Fruit fly (Drosophila melanogaster) whole organism, embryonic: ENCODE results near the gene CG8507.

ENCODE experiments used
- ATbp ChIP-seq: fragments of 200-800 bp; sonication (Bioruptor generic); optimal IDR thresholded peaks from 2 replicates; lab custom pipeline; 2017; ENCODE audit warnings: missing biosample characterization, mild to moderate bottlenecking, missing genetic modification characterization, missing genetic modification reagents
- Ada2b ChIP-seq: fragments of 200-800 bp; sonication (Bioruptor generic); IDR thresholded peaks from 2 replicates; pipeline ENCODE4 v1.3.6; 2022; ENCODE audit warnings: missing biosample characterization, missing genetic modification characterization
- CG10366 ChIP-seq: fragments of 200-800 bp; sonication (Bioruptor generic); IDR thresholded peaks from 2 replicates; pipeline ENCODE4 v1.3.6; 2022; ENCODE audit warnings: missing biosample characterization, missing genetic modification characterization
- CG10462 ChIP-seq: fragments of 200-800 bp; sonication (Bioruptor generic); optimal IDR thresholded peaks from 2 replicates; lab custom pipeline; 2016; ENCODE audit warnings: missing biosample characterization, missing genetic modification characterization
- CG11695 ChIP-seq: fragments of 200-800 bp; sonication (Bioruptor generic); IDR thresholded peaks from 3 replicates; pipeline ENCODE4 v1.3.6; 2022; ENCODE audit warnings: missing biosample characterization, missing genetic modification characterization
- CG12219 ChIP-seq: fragments of 200-800 bp; sonication (Bioruptor generic); optimal IDR thresholded peaks from 3 replicates; lab custom pipeline; 2018; ENCODE audit warnings: missing biosample characterization, mild to moderate bottlenecking, missing genetic modification characterization
- CG1233 ChIP-seq: fragments of 200-800 bp; sonication (Bioruptor generic); optimal IDR thresholded peaks from 4 replicates; lab custom pipeline; 2018; ENCODE audit warnings: missing biosample characterization, mild to moderate bottlenecking, missing genetic modification characterization
- CG12744 ChIP-seq: fragments of 200-800 bp; sonication (Bioruptor generic); optimal IDR thresholded peaks from 2 replicates; lab custom pipeline; 2016; ENCODE audit warnings: missing biosample characterization, missing genetic modification characterization
- CG14441 ChIP-seq: fragments of 200-800 bp; sonication (Bioruptor generic); IDR thresholded peaks from 2 replicates; pipeline ENCODE4 v1.3.6; 2022; ENCODE audit warnings: missing biosample characterization, missing genetic modification characterization
- CG14860 ChIP-seq: fragments of 200-800 bp; sonication (Bioruptor generic); IDR thresholded peaks from 3 replicates; pipeline ENCODE4 v1.3.6; 2022; ENCODE audit warnings: missing biosample characterization, missing genetic modification characterization; ENCODE audit not compliant: partially characterized antibody
- CG15073 ChIP-seq: fragments of 200-800 bp; sonication (Bioruptor generic); optimal IDR thresholded peaks from 2 replicates; lab custom pipeline; 2016; ENCODE audit warnings: missing biosample characterization, missing genetic modification characterization
- CG15269 ChIP-seq: fragments of 200-800 bp; sonication (Bioruptor generic); optimal IDR thresholded peaks from 2 replicates; lab custom pipeline; 2018; ENCODE audit warnings: missing biosample characterization, mild to moderate bottlenecking, missing genetic modification characterization, moderate library complexity
- CG17361 ChIP-seq: fragments of 200-800 bp; sonication (Bioruptor generic); IDR thresholded peaks from 3 replicates; pipeline ENCODE4 v1.3.6; 2022; ENCODE audit warnings: missing biosample characterization, missing genetic modification characterization
- CG18764 ChIP-seq: fragments of 200-800 bp; sonication (Bioruptor generic); optimal IDR thresholded peaks from 3 replicates; lab custom pipeline; 2016; ENCODE audit warnings: missing biosample characterization, missing genetic modification characterization
- CG2678 ChIP-seq: fragments of 200-800 bp; sonication (Bioruptor generic); optimal IDR thresholded peaks from 3 replicates; lab custom pipeline; 2019; ENCODE audit warnings: missing biosample characterization, mild to moderate bottlenecking, missing genetic modification characterization, moderate library complexity
- CG2875 ChIP-seq: fragments of 200-800 bp; sonication (Bioruptor generic); optimal IDR thresholded peaks from 2 replicates; lab custom pipeline; 2017; ENCODE audit warnings: missing biosample characterization, mild to moderate bottlenecking, missing genetic modification characterization, missing genetic modification reagents
- CG32532 ChIP-seq: fragments of 200-800 bp; sonication (Bioruptor generic); IDR thresholded peaks from 2 replicates; pipeline ENCODE4 v1.3.6; 2022; ENCODE audit warnings: missing biosample characterization, missing genetic modification characterization
- CG34224 ChIP-seq: fragments of 200-800 bp; sonication (Bioruptor generic); IDR thresholded peaks from 3 replicates; pipeline ENCODE4 v1.3.6; 2022; ENCODE audit warnings: missing biosample characterization, missing genetic modification characterization; ENCODE audit not compliant: partially characterized antibody
- CG3847 ChIP-seq: fragments of 200-800 bp; sonication (Bioruptor generic); IDR thresholded peaks from 2 replicates; pipeline ENCODE4 v1.3.6; 2022; ENCODE audit warnings: missing biosample characterization, missing genetic modification characterization
- CG6272 ChIP-seq: fragments of 200-800 bp; sonication (Bioruptor generic); IDR thresholded peaks from 2 replicates; pipeline ENCODE4 v1.3.6; 2022; ENCODE audit warnings: missing biosample characterization, missing genetic modification characterization
- CG8765 ChIP-seq: fragments of 200-800 bp; sonication (Bioruptor generic); IDR thresholded peaks from 2 replicates; pipeline ENCODE4 v1.3.6; 2022; ENCODE audit warnings: missing biosample characterization, missing genetic modification characterization
- CG8924 ChIP-seq: fragments of 200-800 bp; optimal IDR thresholded peaks from 3 replicates; lab custom pipeline; 2019; ENCODE audit warnings: missing biosample characterization, mild to moderate bottlenecking, missing genetic modification characterization, moderate library complexity
- CG9609 ChIP-seq: fragments of 200-800 bp; sonication (Bioruptor generic); optimal IDR thresholded peaks from 3 replicates; lab custom pipeline; 2016; ENCODE audit warnings: missing biosample characterization, missing genetic modification characterization
- CkIIα-i1 ChIP-seq: fragments of 200-800 bp; sonication (Bioruptor generic); IDR thresholded peaks from 2 replicates; pipeline ENCODE4 v1.3.6; 2022; ENCODE audit warnings: missing biosample characterization, missing genetic modification characterization
- CoRest ChIP-seq: fragments of 200-800 bp; sonication (Bioruptor generic); optimal IDR thresholded peaks from 3 replicates; lab custom pipeline; 2018; ENCODE audit warnings: missing biosample characterization, mild to moderate bottlenecking, missing genetic modification characterization, moderate library complexity
- Dad ChIP-seq: fragments of 200-800 bp; sonication (Bioruptor generic); optimal IDR thresholded peaks from 3 replicates; lab custom pipeline; 2016; ENCODE audit warnings: missing biosample characterization, missing genetic modification characterization
- Gsc ChIP-seq: fragments of 200-800 bp; sonication (Bioruptor generic); IDR thresholded peaks from 2 replicates; pipeline ENCODE4 v1.3.6; 2022; ENCODE audit warnings: missing biosample characterization, missing genetic modification characterization
- Hr78 ChIP-seq, 2 experiments: fragments of 200-800 bp in 1 of 2; fragments of >200 bp in 1 of 2; sonication (Bioruptor generic) in 1 of 2; optimal IDR thresholded peaks; 2 replicates each; lab custom pipeline; 2017 to 2019; ENCODE audit warnings: missing biosample characterization in 2 of 2, missing genetic modification characterization in 2 of 2, mild to moderate bottlenecking in 1 of 2, moderate library complexity in 1 of 2
- Lpt ChIP-seq: fragments of >200 bp; optimal IDR thresholded peaks from 2 replicates; lab custom pipeline; 2018; ENCODE audit warnings: missing biosample characterization, missing genetic modification characterization
- Sox100B ChIP-seq: fragments of 200-800 bp; sonication (Bioruptor generic); optimal IDR thresholded peaks from 3 replicates; lab custom pipeline; 2018; ENCODE audit warnings: missing biosample characterization, mild to moderate bottlenecking, missing genetic modification characterization
- aop ChIP-seq: fragments of 200-800 bp; sonication (Bioruptor generic); IDR thresholded peaks from 2 replicates; pipeline ENCODE4 v1.3.6; 2022; ENCODE audit warnings: missing biosample characterization, missing genetic modification characterization
- cas ChIP-seq: fragments of 200-800 bp; sonication (Bioruptor generic); IDR thresholded peaks from 2 replicates; pipeline ENCODE4 v1.3.6; 2022; ENCODE audit warnings: missing biosample characterization, missing genetic modification characterization
- cato ChIP-seq: fragments of 200-800 bp; sonication (Bioruptor generic); optimal IDR thresholded peaks from 2 replicates; lab custom pipeline; 2016; ENCODE audit warnings: missing biosample characterization, missing genetic modification characterization, borderline replicate concordance
- chinmo ChIP-seq: fragments of 200-800 bp; sonication (Bioruptor generic); IDR thresholded peaks from 4 replicates; pipeline ENCODE4 v1.3.6; 2022; ENCODE audit warnings: missing biosample characterization, missing genetic modification characterization; ENCODE audit not compliant: partially characterized antibody
- emc ChIP-seq: fragments of 200-800 bp; sonication (Bioruptor generic); optimal IDR thresholded peaks from 2 replicates; lab custom pipeline; 2016; ENCODE audit warnings: missing biosample characterization, missing genetic modification characterization
- eve ChIP-seq, 2 experiments: fragments of >200 bp; optimal IDR thresholded peaks; 2 replicates each; lab custom pipeline; 2017; ENCODE audit warnings: missing biosample characterization in 2 of 2, missing genetic modification characterization in 2 of 2
- fd96Cb ChIP-seq: fragments of 200-800 bp; sonication (Bioruptor generic); optimal IDR thresholded peaks from 2 replicates; lab custom pipeline; 2018; ENCODE audit warnings: missing biosample characterization, mild to moderate bottlenecking, missing genetic modification characterization, moderate library complexity
- gfzf ChIP-seq: fragments of 200-800 bp; sonication (Bioruptor generic); optimal IDR thresholded peaks from 2 replicates; lab custom pipeline; 2016; ENCODE audit warnings: missing biosample characterization, mild to moderate bottlenecking, missing genetic modification characterization, moderate library complexity
- gsb ChIP-seq: fragments of 200-800 bp; sonication (Bioruptor generic); IDR thresholded peaks from 2 replicates; pipeline ENCODE4 v1.3.6; 2022; ENCODE audit warnings: missing biosample characterization, missing genetic modification characterization
- gsb-n ChIP-seq: fragments of 200-800 bp; sonication (Bioruptor generic); optimal IDR thresholded peaks from 3 replicates; lab custom pipeline; 2018; ENCODE audit warnings: missing biosample characterization, mild to moderate bottlenecking, missing genetic modification characterization
- her ChIP-seq: fragments of 200-800 bp; sonication (Bioruptor generic); optimal IDR thresholded peaks from 2 replicates; lab custom pipeline; 2016; ENCODE audit warnings: missing biosample characterization, missing genetic modification characterization
- lilli ChIP-seq: fragments of 200-800 bp; sonication (Bioruptor generic); optimal IDR thresholded peaks from 3 replicates; lab custom pipeline; 2016; ENCODE audit warnings: missing biosample characterization, missing genetic modification characterization
- mam ChIP-seq: fragments of 200-800 bp; sonication (Bioruptor generic); optimal IDR thresholded peaks from 3 replicates; lab custom pipeline; 2016; ENCODE audit warnings: missing biosample characterization, missing genetic modification characterization
- pum ChIP-seq: fragments of 200-800 bp; sonication (Bioruptor generic); optimal IDR thresholded peaks from 2 replicates; lab custom pipeline; 2016; ENCODE audit warnings: missing biosample characterization, missing genetic modification characterization
- sens-2 ChIP-seq: fragments of 200-800 bp; sonication (Bioruptor generic); IDR thresholded peaks from 2 replicates; pipeline ENCODE4 v1.3.6; 2022; ENCODE audit warnings: missing biosample characterization, missing genetic modification characterization
- shn ChIP-seq: fragments of 200-800 bp; sonication (Bioruptor generic); optimal IDR thresholded peaks from 3 replicates; lab custom pipeline; 2016; ENCODE audit warnings: missing biosample characterization, missing genetic modification characterization
- sna ChIP-seq: fragments of 200-800 bp; sonication (Bioruptor generic); IDR thresholded peaks from 2 replicates; pipeline ENCODE4 v1.3.6; 2022; ENCODE audit warnings: missing biosample characterization, missing genetic modification characterization; ENCODE audit not compliant: partially characterized antibody
- ssp ChIP-seq: fragments of 200-800 bp; sonication (Bioruptor generic); IDR thresholded peaks from 2 replicates; pipeline ENCODE4 v1.3.6; 2022; ENCODE audit warnings: missing biosample characterization, missing genetic modification characterization
- ttk ChIP-seq: fragments of 200-800 bp; sonication (Bioruptor generic); IDR thresholded peaks from 2 replicates; pipeline ENCODE4 v2.1.2; 2022; ENCODE audit warnings: missing biosample characterization, missing genetic modification characterization
- wdn ChIP-seq: fragments of 200-800 bp; sonication (Bioruptor generic); IDR thresholded peaks from 2 replicates; pipeline ENCODE4 v1.3.6; 2022; ENCODE audit warnings: missing biosample characterization, missing genetic modification characterization

Gene CG8507

DNA sequence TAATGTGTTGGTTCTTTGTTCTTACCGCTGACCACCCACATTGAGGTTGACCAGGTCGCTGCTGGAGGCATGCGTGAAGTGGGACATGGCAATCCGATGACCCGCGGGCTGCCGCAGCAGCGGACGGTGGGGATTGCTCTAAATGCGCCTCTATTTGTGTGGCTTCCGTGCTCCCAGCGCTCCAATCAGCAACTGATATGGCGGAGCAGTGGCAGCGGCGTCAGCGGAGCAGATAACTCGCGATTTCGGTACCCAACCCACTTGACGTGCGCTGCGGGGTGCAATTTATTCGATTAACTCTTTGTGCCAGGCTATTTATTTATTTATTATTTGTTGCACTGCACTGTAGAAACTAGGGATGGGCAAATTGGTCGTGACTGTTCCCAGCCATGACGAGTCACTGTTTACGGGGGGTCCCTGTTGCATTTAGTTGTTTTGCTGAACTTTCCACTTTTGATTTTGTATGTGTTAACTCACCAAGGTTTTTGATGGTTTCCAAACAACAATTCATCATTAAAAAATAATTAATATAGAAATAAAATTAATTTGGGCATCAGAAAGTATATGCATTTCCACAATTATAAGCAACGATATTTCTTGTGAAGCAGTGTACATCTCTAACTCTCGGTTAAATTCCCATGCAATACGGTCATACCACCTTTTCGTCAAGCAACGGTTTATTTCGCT lies 9.5 kb downstream of the CG8507 start, which contains the start of the genes CG9467 and CG8526 (continued):
- peak; percentile 36 for TF ChIP-seq fd96Cb (tag; lab: Kevin White, UChicago)
- TF ChIP-seq Gsc (GFP tag; lab: Robert Waterston, UW), result no peak
- TF ChIP-seq sens-2 (GFP tag; lab: Robert Waterston, UW), result 0 out of 2 replicates have a peak, but pooled peaks have one; percentile 9
- 0 out of 2 replicates have a peak, but pooled peaks have one; percentile 8 for TF ChIP-seq Ada2b (GFP tag; lab: Robert Waterston, UW)
- peak; percentile 71 for TF ChIP-seq CG34224
- peak; percentile 87 for TF ChIP-seq CG17361 (GFP tag; lab: Robert Waterston, UW)
- no peak for TF ChIP-seq CG9609 (GFP tag; lab: Kevin White, UChicago)
- peak; percentile 89 for TF ChIP-seq CoRest (tag; lab: Kevin White, UChicago)
- no peak for TF ChIP-seq CkIIα-i1 (GFP tag; lab: Robert Waterston, UW)
- no peak for TF ChIP-seq ttk (GFP tag; lab: Robert Waterston, UW)
- peak; percentile 15 for TF ChIP-seq pum (GFP tag; lab: Kevin White, UChicago)
- peak; percentile 79; the same call in 2 of the 4 replicates for TF ChIP-seq chinmo
- no peak for TF ChIP-seq CG2875 (GFP tag; lab: Kevin White, UChicago)
- peak; percentile 61 for TF ChIP-seq ssp (GFP tag; lab: Robert Waterston, UW)
- TF ChIP-seq lilli (GFP tag; lab: Kevin White, UChicago), result peak; percentile 75
- peak; percentile 23 for TF ChIP-seq CG1233 (GFP tag; lab: Kevin White, UChicago)
- no peak for TF ChIP-seq Sox100B
- no peak for TF ChIP-seq her (GFP tag; lab: Kevin White, UChicago)
- TF ChIP-seq CG10462 (GFP tag; lab: Kevin White, UChicago), result peak; percentile 84
- no peak for TF ChIP-seq CG2678 (tag; lab: Kevin White, UChicago)
- peak; percentile 11; the same call in 1 of the 2 replicates for TF ChIP-seq wdn
- peak; percentile 54 for TF ChIP-seq CG15073 (GFP tag; lab: Kevin White, UChicago)
- no peak for TF ChIP-seq Hr78 (GFP tag; optimal IDR thresholded peaks at IDR 0.05; lab: Kevin White, UChicago)
- peak; percentile 77 for TF ChIP-seq CG8924 (tag; lab: Kevin White, UChicago)
- peak; percentile 51 for TF ChIP-seq CG8765 (GFP tag; lab: Robert Waterston, UW)
- peak; percentile 23; the same call in 1 of the 3 replicates for TF ChIP-seq CG11695 (GFP tag; lab: Robert Waterston, UW)
- TF ChIP-seq gsb (GFP tag; lab: Robert Waterston, UW), result no peak
- TF ChIP-seq CG10366 (GFP tag; lab: Robert Waterston, UW), result peak; percentile 54; the same call in 1 of the 2 replicates
- no peak for TF ChIP-seq Lpt (GFP tag; lab: Kevin White, UChicago)
- TF ChIP-seq CG14441, result peak; percentile 58
- TF ChIP-seq emc, result no peak
- TF ChIP-seq gsb-n (tag; lab: Kevin White, UChicago), result no peak
- no peak for TF ChIP-seq Dad (GFP tag; lab: Kevin White, UChicago)
- peak; percentile 69 for TF ChIP-seq CG32532
- peak; percentile 59 for TF ChIP-seq mam (GFP tag; lab: Kevin White, UChicago)
- no peak for TF ChIP-seq CG12744
- TF ChIP-seq CG15269 (tag; lab: Kevin White, UChicago), result no peak
- no peak for TF ChIP-seq CG18764
- TF ChIP-seq sna (GFP tag; lab: Robert Waterston, UW), result 0 out of 2 replicates have a peak, but pooled peaks have one; percentile 29
- TF ChIP-seq shn (GFP tag; lab: Kevin White, UChicago), result no peak
- peak; percentile 70 for TF ChIP-seq gfzf
- TF ChIP-seq CG6272 (GFP tag; lab: Robert Waterston, UW), result peak; percentile 68
- no peak for TF ChIP-seq cas (GFP tag; lab: Robert Waterston, UW)
- no peak for TF ChIP-seq aop
- TF ChIP-seq CG12219 (GFP tag; lab: Kevin White, UChicago), result no peak
- TF ChIP-seq eve (GFP tag; optimal IDR thresholded peaks at IDR 0.05; lab: Kevin White, UChicago), result no peak
- TF ChIP-seq CG3847 (GFP tag; lab: Robert Waterston, UW), result peak; percentile 77
- peak; percentile 44 for TF ChIP-seq cato (GFP tag; lab: Kevin White, UChicago)
- peak; percentile 72 for TF ChIP-seq CG14860 (GFP tag; lab: Robert Waterston, UW)
- TF ChIP-seq ATbp, result no peak
